Fruit fly (Drosophila melanogaster) whole organism: ENCODE data around the gene Rab9.

Experiments
- CG8478 ChIP-seq: fragments of >200 bp; optimal IDR thresholded peaks from 2 replicates; lab custom pipeline; 2018; ENCODE audit warnings: inconsistent platforms
- Dll ChIP-seq: fragments of >200 bp; optimal IDR thresholded peaks from 2 replicates; lab custom pipeline; 2017
- pan ChIP-seq: fragments of >200 bp; optimal IDR thresholded peaks from 2 replicates; lab custom pipeline; 2017
- psq ChIP-seq: fragments of >200 bp; optimal IDR thresholded peaks from 2 replicates; lab custom pipeline; 2017
- usp ChIP-seq: fragments of >200 bp; optimal IDR thresholded peaks from 2 replicates; lab custom pipeline; 2017; ENCODE audit warnings: missing biosample characterization, missing genetic modification characterization, mixed read lengths

DNA sequence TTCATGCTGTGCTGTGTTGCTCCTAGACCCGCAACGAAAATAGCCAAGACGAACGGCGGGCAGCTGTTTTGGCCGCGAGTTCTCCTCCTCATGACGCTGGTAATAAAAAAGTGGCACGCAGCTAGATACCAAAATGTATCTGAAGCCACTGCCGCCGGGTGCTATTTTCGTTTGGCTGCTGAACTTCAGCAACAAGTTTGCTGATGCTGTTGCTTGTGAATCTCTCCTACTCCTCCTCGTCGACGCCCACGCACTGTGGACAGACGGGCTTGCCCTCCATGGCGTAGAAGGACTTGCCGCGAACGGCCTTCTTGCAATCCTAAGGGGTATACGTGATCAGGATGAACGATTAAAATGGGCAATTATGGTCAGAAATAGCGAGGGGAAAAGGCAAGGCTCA is 29.0 kb upstream of the Rab9 start:
- TF ChIP-seq usp (GFP tag; lab: Kevin White, UChicago): no peak
- TF ChIP-seq Dll (lab: Kevin White, UChicago): no peak
- TF ChIP-seq CG8478 (lab: Kevin White, UChicago): no peak
- no peak for TF ChIP-seq psq
- TF ChIP-seq pan (lab: Kevin White, UChicago): no peak
